Fruit fly (Drosophila melanogaster) whole organism: ENCODE measurements around the gene CG13310.

Source experiments
- CG8478 ChIP-seq: fragments of >200 bp; optimal IDR thresholded peaks from 2 replicates; lab custom pipeline; 2018; ENCODE audit warnings: inconsistent platforms
- Dll ChIP-seq: fragments of >200 bp; optimal IDR thresholded peaks from 2 replicates; lab custom pipeline; 2017
- EcR ChIP-seq, 2 experiments: fragments of >200 bp; optimal IDR thresholded peaks; 2 replicates each; lab custom pipeline; 2017; ENCODE audit warnings: missing biosample characterization in 2 of 2, missing genetic modification characterization in 2 of 2, missing genetic modification reagents in 2 of 2
- pan ChIP-seq: fragments of >200 bp; optimal IDR thresholded peaks from 2 replicates; lab custom pipeline; 2017
- psq ChIP-seq: fragments of >200 bp; optimal IDR thresholded peaks from 2 replicates; lab custom pipeline; 2017
- usp ChIP-seq: fragments of >200 bp; optimal IDR thresholded peaks from 2 replicates; lab custom pipeline; 2017; ENCODE audit warnings: missing biosample characterization, missing genetic modification characterization, mixed read lengths

DNA sequence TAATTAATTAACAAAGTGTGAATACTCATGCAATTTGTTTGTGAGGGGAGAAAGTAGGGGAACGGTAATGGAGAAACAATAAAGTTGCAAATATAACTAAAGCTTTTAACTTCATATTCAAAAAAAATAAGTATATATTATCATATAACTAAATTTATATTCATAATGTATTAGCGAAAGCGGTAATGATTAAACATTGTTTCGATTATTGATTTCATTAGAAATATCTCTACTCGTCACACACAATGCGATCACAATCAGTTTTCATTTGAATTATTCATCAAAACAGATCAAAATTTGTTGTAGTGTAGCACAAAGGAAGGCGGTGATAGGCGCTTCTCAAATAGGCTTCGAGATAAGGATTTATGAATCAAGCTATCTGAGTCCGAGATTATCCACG, 44.6 kb downstream of the CG13310 start, which contains the start of gene CG6576:
- no peak for TF ChIP-seq psq (lab: Kevin White, UChicago)
- TF ChIP-seq Dll (lab: Kevin White, UChicago), result no peak
- no peak for TF ChIP-seq CG8478 (lab: Kevin White, UChicago)
- no peak for TF ChIP-seq pan (lab: Kevin White, UChicago)
- TF ChIP-seq EcR (GFP tag; optimal IDR thresholded peaks at IDR 0.05; lab: Kevin White, UChicago), result no peak
- TF ChIP-seq usp, result no peak
